Worm (Caenorhabditis elegans) whole organism, L1 larva: ENCODE results near the gene smrc-1.

Experiments
- C04F5.9 ChIP-seq: sonication (generic microtip); optimal IDR thresholded peaks from 2 replicates; lab custom pipeline; 2016; ENCODE audit warnings: missing genetic modification characterization, missing compliant biosample characterization
- F16B12.6 ChIP-seq: fragments of 150-350 bp; optimal IDR thresholded peaks from 2 replicates; lab custom pipeline; 2014; ENCODE audit warnings: missing biosample characterization, missing genetic modification characterization
- dpl-1 ChIP-seq, 3 experiments: fragments of 150-350 bp in 2 of 3; sonication (generic microtip) in 1 of 3; optimal IDR thresholded peaks; 2 replicates each; lab custom pipeline; 2014 to 2017; ENCODE audit warnings: missing biosample characterization in 3 of 3, missing genetic modification characterization in 3 of 3, missing genetic modification reagents in 3 of 3
- egl-27 ChIP-seq, 2 experiments: fragments of 150-350 bp in 1 of 2; sonication (generic microtip); optimal IDR thresholded peaks; 3 replicates each; lab custom pipeline; 2017 to 2018; ENCODE audit warnings: missing biosample characterization in 2 of 2, missing genetic modification characterization in 2 of 2, missing genetic modification reagents in 2 of 2
- ets-5 ChIP-seq: fragments of 200-800 bp; sonication (Bioruptor generic); IDR thresholded peaks from 2 replicates; pipeline ENCODE4 v1.3.6; 2022; ENCODE audit warnings: missing genetic modification characterization, missing compliant biosample characterization
- fkh-10 ChIP-seq: sonication (generic microtip); optimal IDR thresholded peaks from 2 replicates; lab custom pipeline; 2017; ENCODE audit warnings: missing biosample characterization, missing genetic modification reagents, missing genetic modification characterization
- hpl-2 ChIP-seq: fragments of 150-350 bp; optimal IDR thresholded peaks from 2 replicates; lab custom pipeline; 2014; ENCODE audit warnings: missing biosample characterization, missing genetic modification reagents, missing genetic modification characterization
- isw-1 ChIP-seq: fragments of 200-800 bp; sonication (Bioruptor generic); IDR thresholded peaks from 2 replicates; pipeline ENCODE4 v1.3.6; 2022; ENCODE audit warnings: missing genetic modification characterization, missing compliant biosample characterization
- mep-1 ChIP-seq: fragments of 150-350 bp; optimal IDR thresholded peaks from 2 replicates; lab custom pipeline; 2014; ENCODE audit warnings: missing biosample characterization, missing genetic modification characterization
- nhr-237 ChIP-seq: fragments of 150-350 bp; optimal IDR thresholded peaks from 2 replicates; lab custom pipeline; 2014; ENCODE audit warnings: missing biosample characterization, missing genetic modification characterization
- nhr-71 ChIP-seq: sonication (generic microtip); optimal IDR thresholded peaks from 2 replicates; lab custom pipeline; 2016; ENCODE audit warnings: mild to moderate bottlenecking, missing genetic modification characterization, moderate library complexity, missing compliant biosample characterization
- skn-1 ChIP-seq: fragments of 150-350 bp; optimal IDR thresholded peaks from 2 replicates; lab custom pipeline; 2014; ENCODE audit warnings: missing biosample characterization, missing genetic modification characterization
- snpc-4 ChIP-seq: fragments of 150-350 bp; optimal IDR thresholded peaks from 2 replicates; lab custom pipeline; 2014; ENCODE audit warnings: missing biosample characterization, missing genetic modification characterization
- unc-62 ChIP-seq: fragments of 150-350 bp; optimal IDR thresholded peaks from 2 replicates; lab custom pipeline; 2014; ENCODE audit warnings: missing biosample characterization, missing genetic modification reagents, missing genetic modification characterization

ce11 chrIII:6362323-6362922, 28.3 kb upstream of the smrc-1 start:
- TF ChIP-seq skn-1 (tag; lab: Kevin White, UChicago), result peak; percentile 25
- no peak for TF ChIP-seq hpl-2 (GFP tag; lab: Kevin White, UChicago)
- no peak for TF ChIP-seq unc-62 (GFP tag; lab: Kevin White, UChicago)
- TF ChIP-seq dpl-1 (GFP tag; optimal IDR thresholded peaks at IDR 0.05; lab: Kevin White, UChicago), result peak; percentile 8 to 35 (median 19)
- peak in 1 of 2 experiments; percentile 14 for TF ChIP-seq egl-27 (tag; optimal IDR thresholded peaks at IDR 0.05; lab: Kevin White, UChicago)
- TF ChIP-seq snpc-4 (tag; lab: Kevin White, UChicago), result peak; percentile 14
- TF ChIP-seq nhr-237 (tag; lab: Kevin White, UChicago), result peak; percentile 24
- TF ChIP-seq F16B12.6 (tag; lab: Kevin White, UChicago), result peak; percentile 31
- no peak for TF ChIP-seq isw-1 (GFP tag; lab: Robert Waterston, UW)
- TF ChIP-seq C04F5.9 (tag; lab: Kevin White, UChicago), result no peak
- TF ChIP-seq fkh-10, result no peak
- TF ChIP-seq nhr-71 (tag; lab: Kevin White, UChicago), result peak; percentile 93
- peak; percentile 70 for TF ChIP-seq mep-1
- TF ChIP-seq ets-5 (GFP tag; lab: Robert Waterston, UW), result no peak
